Fruit fly (Drosophila melanogaster) whole organism, embryonic: ENCODE measurements around the gene CG43085.

Source experiments
- CG10462 ChIP-seq: fragments of 200-800 bp; sonication (Bioruptor generic); optimal IDR thresholded peaks from 2 replicates; lab custom pipeline; 2016; ENCODE audit warnings: missing biosample characterization, missing genetic modification characterization
- CG11085 ChIP-seq: fragments of 200-800 bp; sonication (Bioruptor generic); IDR thresholded peaks from 2 replicates; pipeline ENCODE4 v1.3.6; 2022; ENCODE audit warnings: missing biosample characterization, missing genetic modification characterization
- CG11723 ChIP-seq: fragments of 200-800 bp; sonication (Bioruptor generic); optimal IDR thresholded peaks from 2 replicates; lab custom pipeline; 2017; ENCODE audit warnings: missing biosample characterization, mild to moderate bottlenecking, missing genetic modification characterization
- CG12071 ChIP-seq: fragments of 200-800 bp; sonication (Bioruptor generic); optimal IDR thresholded peaks from 3 replicates; lab custom pipeline; 2018; ENCODE audit warnings: missing biosample characterization, mild to moderate bottlenecking, missing genetic modification characterization
- CG12391 ChIP-seq: fragments of 200-800 bp; sonication (Bioruptor generic); optimal IDR thresholded peaks from 3 replicates; lab custom pipeline; 2018; ENCODE audit warnings: missing biosample characterization, mild to moderate bottlenecking, missing genetic modification characterization, moderate library complexity
- CG12659 ChIP-seq: fragments of 200-800 bp; sonication (Bioruptor generic); optimal IDR thresholded peaks from 3 replicates; lab custom pipeline; 2017; ENCODE audit warnings: mild to moderate bottlenecking, missing biosample characterization, missing genetic modification reagents, missing genetic modification characterization
- CG13424 ChIP-seq: fragments of 200-800 bp; sonication (Bioruptor generic); optimal IDR thresholded peaks from 2 replicates; lab custom pipeline; 2019; ENCODE audit warnings: missing biosample characterization, mild to moderate bottlenecking, missing genetic modification characterization, moderate library complexity
- CG14860 ChIP-seq: fragments of 200-800 bp; sonication (Bioruptor generic); IDR thresholded peaks from 3 replicates; pipeline ENCODE4 v1.3.6; 2022; ENCODE audit warnings: missing biosample characterization, missing genetic modification characterization; ENCODE audit not compliant: partially characterized antibody
- CG15011 ChIP-seq: fragments of 200-800 bp; sonication (Bioruptor generic); optimal IDR thresholded peaks from 3 replicates; lab custom pipeline; 2018; ENCODE audit warnings: missing biosample characterization, mild to moderate bottlenecking, missing genetic modification characterization
- CG15514 ChIP-seq: fragments of 200-800 bp; sonication (Bioruptor generic); optimal IDR thresholded peaks from 3 replicates; lab custom pipeline; 2017; ENCODE audit warnings: missing biosample characterization, missing genetic modification characterization, mild to moderate bottlenecking, moderate library complexity, missing genetic modification reagents
- CG17612 ChIP-seq: fragments of 200-800 bp; sonication (Bioruptor generic); IDR thresholded peaks from 2 replicates; pipeline ENCODE4 v1.3.6; 2022; ENCODE audit warnings: missing biosample characterization, missing genetic modification characterization
- CG2875 ChIP-seq: fragments of 200-800 bp; sonication (Bioruptor generic); optimal IDR thresholded peaks from 2 replicates; lab custom pipeline; 2017; ENCODE audit warnings: missing biosample characterization, mild to moderate bottlenecking, missing genetic modification characterization, missing genetic modification reagents
- CG33557 ChIP-seq: fragments of 200-800 bp; sonication (Bioruptor generic); optimal IDR thresholded peaks from 2 replicates; lab custom pipeline; 2019; ENCODE audit warnings: missing biosample characterization, mild to moderate bottlenecking, missing genetic modification characterization, moderate library complexity
- CG34224 ChIP-seq: fragments of 200-800 bp; sonication (Bioruptor generic); IDR thresholded peaks from 3 replicates; pipeline ENCODE4 v1.3.6; 2022; ENCODE audit warnings: missing biosample characterization, missing genetic modification characterization; ENCODE audit not compliant: partially characterized antibody
- CG4328 ChIP-seq: fragments of 200-800 bp; sonication (Bioruptor generic); optimal IDR thresholded peaks from 3 replicates; lab custom pipeline; 2017; ENCODE audit warnings: missing biosample characterization, missing genetic modification reagents, missing genetic modification characterization
- CG43689 ChIP-seq: fragments of 200-800 bp; sonication (Bioruptor generic); IDR thresholded peaks from 2 replicates; pipeline ENCODE4 v1.3.6; 2022; ENCODE audit warnings: missing biosample characterization, missing genetic modification characterization
- CG4617 ChIP-seq: fragments of 200-800 bp; sonication (Bioruptor generic); optimal IDR thresholded peaks from 3 replicates; lab custom pipeline; 2016; ENCODE audit warnings: missing biosample characterization, missing genetic modification characterization, borderline replicate concordance
- CG6813 ChIP-seq: fragments of 200-800 bp; sonication (Bioruptor generic); optimal IDR thresholded peaks from 2 replicates; lab custom pipeline; 2017; ENCODE audit warnings: missing biosample characterization, missing genetic modification characterization, mild to moderate bottlenecking, moderate library complexity, missing genetic modification reagents
- CG9876 ChIP-seq: fragments of 200-800 bp; sonication (Bioruptor generic); optimal IDR thresholded peaks from 2 replicates; lab custom pipeline; 2016; ENCODE audit warnings: missing biosample characterization, missing genetic modification characterization
- D ChIP-seq, 2 experiments: fragments of 200-800 bp in 1 of 2; fragments of >200 bp in 1 of 2; sonication (Bioruptor generic) in 1 of 2; optimal IDR thresholded peaks; 2 replicates in 1 of 2; 3 replicates in 1 of 2; lab custom pipeline; 2017; ENCODE audit warnings: mild to moderate bottlenecking in 1 of 2, missing biosample characterization in 1 of 2, missing genetic modification characterization in 1 of 2, missing genetic modification reagents in 1 of 2
- E2f1 ChIP-seq: fragments of 200-800 bp; sonication (Bioruptor generic); IDR thresholded peaks from 2 replicates; pipeline ENCODE4 v1.3.6; 2022; ENCODE audit warnings: missing biosample characterization, missing genetic modification characterization
- Fer1 ChIP-seq: fragments of 200-800 bp; sonication (Bioruptor generic); optimal IDR thresholded peaks from 2 replicates; lab custom pipeline; 2017; ENCODE audit warnings: missing biosample characterization, mild to moderate bottlenecking, missing genetic modification characterization
- GATAe ChIP-seq: fragments of 200-800 bp; sonication (Bioruptor generic); conservative IDR thresholded peaks from 2 replicates; pipeline ENCODE4 v1.3.6; 2022; ENCODE audit warnings: missing biosample characterization, missing genetic modification characterization
- Gug ChIP-seq: fragments of 200-800 bp; sonication (Bioruptor generic); IDR thresholded peaks from 4 replicates; pipeline ENCODE4 v1.3.6; 2022; ENCODE audit warnings: missing biosample characterization, missing genetic modification characterization
- Hr39 ChIP-seq: fragments of >200 bp; optimal IDR thresholded peaks from 2 replicates; lab custom pipeline; 2017
- Ravus ChIP-seq: fragments of 200-800 bp; sonication (Bioruptor generic); IDR thresholded peaks from 2 replicates; pipeline ENCODE4 v1.3.6; 2022; ENCODE audit warnings: missing biosample characterization, missing genetic modification characterization
- Sox100B ChIP-seq: fragments of 200-800 bp; sonication (Bioruptor generic); optimal IDR thresholded peaks from 3 replicates; lab custom pipeline; 2018; ENCODE audit warnings: missing biosample characterization, mild to moderate bottlenecking, missing genetic modification characterization
- Xbp1 ChIP-seq: fragments of 200-800 bp; sonication (Bioruptor generic); optimal IDR thresholded peaks from 3 replicates; lab custom pipeline; 2016; ENCODE audit warnings: missing biosample characterization, mild to moderate bottlenecking, missing genetic modification characterization
- bcd ChIP-seq: fragments of 200-800 bp; sonication (Bioruptor generic); optimal IDR thresholded peaks from 2 replicates; lab custom pipeline; 2017; ENCODE audit warnings: missing biosample characterization, mild to moderate bottlenecking, missing genetic modification characterization
- bowl ChIP-seq: fragments of 200-800 bp; sonication (Bioruptor generic); IDR thresholded peaks from 2 replicates; pipeline ENCODE4 v1.3.6; 2022; ENCODE audit warnings: missing biosample characterization, missing genetic modification characterization
- br ChIP-seq: fragments of >200 bp; optimal IDR thresholded peaks from 2 replicates; lab custom pipeline; 2017
- ftz-f1 ChIP-seq: fragments of 200-800 bp; sonication (Bioruptor generic); optimal IDR thresholded peaks from 2 replicates; lab custom pipeline; 2016; ENCODE audit warnings: missing biosample characterization, missing genetic modification characterization
- gt ChIP-seq: fragments of 200-800 bp; sonication (Bioruptor generic); IDR thresholded peaks from 2 replicates; pipeline ENCODE4 v1.3.6; 2022; ENCODE audit warnings: missing biosample characterization, missing genetic modification characterization
- her ChIP-seq: fragments of 200-800 bp; sonication (Bioruptor generic); optimal IDR thresholded peaks from 2 replicates; lab custom pipeline; 2016; ENCODE audit warnings: missing biosample characterization, missing genetic modification characterization
- insv ChIP-seq, 2 experiments: fragments of 200-800 bp; sonication (Bioruptor generic); optimal IDR thresholded peaks; 3 replicates each; lab custom pipeline; 2016 to 2018; ENCODE audit warnings: missing biosample characterization in 2 of 2, missing genetic modification characterization in 2 of 2
- knrl ChIP-seq: fragments of 200-800 bp; sonication (Bioruptor generic); IDR thresholded peaks from 3 replicates; pipeline ENCODE4 v1.3.6; 2022; ENCODE audit warnings: missing biosample characterization, missing genetic modification characterization; ENCODE audit not compliant: partially characterized antibody
- lilli ChIP-seq: fragments of 200-800 bp; sonication (Bioruptor generic); optimal IDR thresholded peaks from 3 replicates; lab custom pipeline; 2016; ENCODE audit warnings: missing biosample characterization, missing genetic modification characterization
- lov ChIP-seq, 2 experiments: fragments of 200-800 bp in 1 of 2; fragments of >200 bp in 1 of 2; sonication (Bioruptor generic) in 1 of 2; IDR thresholded peaks in 1 of 2; optimal IDR thresholded peaks in 1 of 2; 2 replicates in 1 of 2; 3 replicates in 1 of 2; pipeline versions ENCODE4 v1.3.6 to Lab custom; 2017 to 2022; ENCODE audit warnings: missing biosample characterization in 1 of 2, missing genetic modification characterization in 1 of 2
- otp ChIP-seq: fragments of 200-800 bp; sonication (Bioruptor generic); IDR thresholded peaks from 3 replicates; pipeline ENCODE4, ENCODE4 v1.3.6; 2022; ENCODE audit warnings: missing biosample characterization, missing genetic modification characterization
- pros ChIP-seq: fragments of 200-800 bp; sonication (Bioruptor generic); optimal IDR thresholded peaks from 3 replicates; lab custom pipeline; 2019; ENCODE audit warnings: missing biosample characterization, mild to moderate bottlenecking, missing genetic modification characterization, moderate library complexity
- sim ChIP-seq: fragments of 200-800 bp; sonication (Bioruptor generic); IDR thresholded peaks from 2 replicates; pipeline ENCODE4 v1.3.6; 2022; ENCODE audit warnings: missing biosample characterization, missing genetic modification characterization
- sisA ChIP-seq: fragments of 200-800 bp; sonication (Bioruptor generic); IDR thresholded peaks from 2 replicates; pipeline ENCODE4 v1.3.6; 2022; ENCODE audit warnings: missing biosample characterization, missing genetic modification characterization
- sna ChIP-seq: fragments of 200-800 bp; sonication (Bioruptor generic); IDR thresholded peaks from 2 replicates; pipeline ENCODE4 v1.3.6; 2022; ENCODE audit warnings: missing biosample characterization, missing genetic modification characterization; ENCODE audit not compliant: partially characterized antibody
- sob ChIP-seq: fragments of 200-800 bp; sonication (Bioruptor generic); IDR thresholded peaks from 2 replicates; pipeline ENCODE4 v1.3.6; 2022; ENCODE audit warnings: missing biosample characterization, missing genetic modification characterization
- stwl ChIP-seq: fragments of 200-800 bp; sonication (Bioruptor generic); optimal IDR thresholded peaks from 3 replicates; lab custom pipeline; 2018; ENCODE audit warnings: missing biosample characterization, mild to moderate bottlenecking, missing genetic modification characterization, moderate library complexity
- sug ChIP-seq: fragments of 200-800 bp; optimal IDR thresholded peaks from 2 replicates; lab custom pipeline; 2019; ENCODE audit warnings: missing biosample characterization, mild to moderate bottlenecking, missing genetic modification characterization, moderate library complexity
- unc-4 ChIP-seq: fragments of 200-800 bp; sonication (Bioruptor generic); IDR thresholded peaks from 2 replicates; pipeline ENCODE4 v1.3.6; 2022; ENCODE audit warnings: missing biosample characterization, missing genetic modification characterization; ENCODE audit not compliant: partially characterized antibody
- usp ChIP-seq: fragments of >200 bp; optimal IDR thresholded peaks from 2 replicates; lab custom pipeline; 2017; ENCODE audit warnings: missing biosample characterization, missing genetic modification characterization
- yki ChIP-seq: fragments of >200 bp; optimal IDR thresholded peaks from 3 replicates; lab custom pipeline; 2018
- zfh1 ChIP-seq: fragments of 200-800 bp; sonication (Bioruptor generic); IDR thresholded peaks from 3 replicates; pipeline ENCODE4 v1.3.6; 2022; ENCODE audit warnings: missing biosample characterization, missing genetic modification characterization

The CG43085 gene

DNA sequence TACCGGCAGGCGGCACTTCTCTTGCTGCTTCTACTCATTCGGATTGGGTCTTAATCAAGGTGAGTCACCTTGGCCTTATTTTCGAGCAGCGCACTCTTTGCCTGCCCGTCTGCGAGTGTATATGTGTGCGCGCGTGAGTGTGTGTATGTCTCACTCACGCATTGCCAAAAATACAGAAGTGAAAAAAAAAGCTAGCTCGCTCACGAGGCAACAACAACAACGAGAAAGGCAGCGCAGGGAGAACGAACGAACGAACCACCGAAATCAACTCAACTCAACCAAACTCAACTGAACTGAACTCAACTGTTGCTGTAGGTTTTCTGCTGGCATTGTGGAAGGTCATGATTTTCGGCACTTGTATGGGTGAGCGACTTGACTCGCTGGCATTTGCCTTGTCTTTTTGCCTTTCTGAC is 32.6 kb downstream of the CG43085 start:
- TF ChIP-seq CG11723, result no peak
- no peak for TF ChIP-seq lilli (GFP tag; lab: Kevin White, UChicago)
- no peak for TF ChIP-seq Hr39 (lab: Kevin White, UChicago)
- TF ChIP-seq CG11085 (GFP tag; lab: Robert Waterston, UW), result no peak
- no peak for TF ChIP-seq usp (GFP tag; lab: Kevin White, UChicago)
- 0 out of 2 replicates have a peak, but pooled peaks have one; percentile 32 for TF ChIP-seq sna (GFP tag; lab: Robert Waterston, UW)
- no peak for TF ChIP-seq CG43689 (GFP tag; lab: Robert Waterston, UW)
- no peak for TF ChIP-seq Ravus (GFP tag; lab: Robert Waterston, UW)
- no peak for TF ChIP-seq lov (optimal IDR thresholded peaks at IDR 0.05; lab: Kevin White, UChicago)
- no peak for TF ChIP-seq lov (GFP tag; IDR thresholded peaks at IDR 0.05; lab: Robert Waterston, UW)
- 0 out of 3 replicates have a peak, but pooled peaks have one; percentile 9 for TF ChIP-seq knrl (GFP tag; lab: Robert Waterston, UW)
- TF ChIP-seq bcd (GFP tag; lab: Kevin White, UChicago), result no peak
- TF ChIP-seq sim (GFP tag; lab: Robert Waterston, UW), result no peak
- TF ChIP-seq Gug (GFP tag; lab: Robert Waterston, UW), result no peak
- TF ChIP-seq Fer1 (GFP tag; lab: Kevin White, UChicago), result no peak
- TF ChIP-seq CG15514, result peak; percentile 15
- peak; percentile 98 for TF ChIP-seq ftz-f1 (GFP tag; lab: Kevin White, UChicago)
- TF ChIP-seq Xbp1, result no peak
- no peak for TF ChIP-seq zfh1 (GFP tag; lab: Robert Waterston, UW)
- no peak for TF ChIP-seq bowl (GFP tag; lab: Robert Waterston, UW)
- no peak for TF ChIP-seq CG13424 (tag; lab: Kevin White, UChicago)
- TF ChIP-seq CG12391 (tag; lab: Kevin White, UChicago), result no peak
- no peak for TF ChIP-seq pros (GFP tag; lab: Kevin White, UChicago)
- TF ChIP-seq CG4617, result no peak
- TF ChIP-seq CG9876 (GFP tag; lab: Kevin White, UChicago), result no peak
- no peak for TF ChIP-seq GATAe (GFP tag; lab: Robert Waterston, UW)
- no peak for TF ChIP-seq otp (GFP tag; lab: Robert Waterston, UW)
- no peak for TF ChIP-seq yki (lab: Kevin White, UChicago)
- peak; percentile 30; the same call in 1 of the 2 replicates for TF ChIP-seq unc-4
- TF ChIP-seq CG14860 (GFP tag; lab: Robert Waterston, UW), result peak; percentile 37; the same call in 1 of the 3 replicates
- no peak for TF ChIP-seq CG12071 (GFP tag; lab: Kevin White, UChicago)
- no peak for TF ChIP-seq CG12659 (GFP tag; lab: Kevin White, UChicago)
- peak; percentile 58; the same call in 1 of the 3 replicates for TF ChIP-seq CG34224 (GFP tag; lab: Robert Waterston, UW)
- no peak for TF ChIP-seq CG33557 (GFP tag; lab: Kevin White, UChicago)
- TF ChIP-seq Sox100B (GFP tag; lab: Kevin White, UChicago), result no peak
- no peak for TF ChIP-seq E2f1
- peak; percentile 62 for TF ChIP-seq sug (tag; lab: Kevin White, UChicago)
- no peak for TF ChIP-seq sisA (GFP tag; lab: Robert Waterston, UW)
- no peak for TF ChIP-seq br
- TF ChIP-seq gt (GFP tag; lab: Robert Waterston, UW), result no peak
- no peak for TF ChIP-seq stwl (tag; lab: Kevin White, UChicago)
- no peak for TF ChIP-seq D (optimal IDR thresholded peaks at IDR 0.05; lab: Kevin White, UChicago)
- no peak for TF ChIP-seq D (GFP tag; optimal IDR thresholded peaks at IDR 0.05; lab: Kevin White, UChicago)
- TF ChIP-seq CG4328 (GFP tag; lab: Kevin White, UChicago), result no peak
- no peak for TF ChIP-seq CG15011
- no peak for TF ChIP-seq insv (GFP tag; optimal IDR thresholded peaks at IDR 0.05; lab: Kevin White, UChicago)
- no peak for TF ChIP-seq CG2875 (GFP tag; lab: Kevin White, UChicago)
- TF ChIP-seq CG6813 (GFP tag; lab: Kevin White, UChicago), result peak; percentile 17
- TF ChIP-seq sob (GFP tag; lab: Robert Waterston, UW), result peak; percentile 44; the same call in 1 of the 2 replicates
- no peak for TF ChIP-seq her (GFP tag; lab: Kevin White, UChicago)
- TF ChIP-seq CG10462 (GFP tag; lab: Kevin White, UChicago), result no peak
- no peak for TF ChIP-seq CG17612
